Fruit fly (Drosophila melanogaster) S2 (cell line): ENCODE results near the gene Bsg.

ENCODE experiments used
- CG8478 ChIP-seq: fragments of >200 bp; optimal IDR thresholded peaks from 2 replicates; lab custom pipeline; 2018
- CTCF ChIP-seq, 2 experiments: fragments of >200 bp; optimal IDR thresholded peaks; 2 replicates each; lab custom pipeline; 2018

Bsg gene

DNA sequence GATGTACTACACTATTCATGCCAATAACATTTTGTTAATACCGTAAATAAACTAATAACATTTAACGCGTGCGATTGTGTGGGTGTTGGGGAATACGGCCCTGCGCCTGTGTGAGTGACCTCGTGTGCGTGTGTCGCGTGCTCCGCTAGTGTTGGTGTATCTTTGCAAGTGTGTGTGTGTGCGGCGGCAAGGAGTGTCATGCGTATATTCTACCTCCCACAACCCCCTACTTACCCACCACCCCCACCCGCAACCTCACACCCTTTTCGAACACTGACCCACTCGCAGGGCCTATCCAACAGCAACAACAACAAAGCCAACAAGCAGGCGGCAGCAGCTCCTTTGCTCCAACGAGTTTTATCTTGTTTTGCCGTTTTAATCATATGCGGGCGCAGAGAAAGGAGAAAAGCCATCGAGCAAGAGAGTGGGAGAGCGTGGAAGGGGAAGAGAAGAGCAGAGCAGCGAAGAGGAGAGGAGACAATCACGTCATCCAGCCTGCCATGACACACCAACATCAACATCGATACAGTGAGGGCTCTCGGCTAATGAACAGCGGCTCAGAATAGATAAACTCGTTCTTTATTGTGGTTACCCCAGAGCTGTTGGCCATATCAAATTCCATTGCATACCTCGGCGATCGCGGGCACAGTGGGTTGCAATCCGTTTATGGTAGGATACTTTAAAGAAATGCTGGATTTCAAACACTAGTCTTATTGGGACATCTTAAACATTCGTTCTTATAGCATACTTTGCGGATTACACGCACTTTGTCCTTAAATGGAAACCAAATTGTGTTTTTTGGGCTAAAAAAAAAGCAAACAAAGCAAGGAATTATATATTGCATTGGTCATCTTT, 1.4 kb downstream of the Bsg start:
- TF ChIP-seq CTCF (optimal IDR thresholded peaks at IDR 0.05; lab: Kevin White, UChicago) (peak in 1 of 2 experiments; percentile 4), CG8478 (no peak)

dm6 chr2L:8085466-8086164, 2.4 kb downstream of the Bsg start:
- no peak for TF ChIP-seq CG8478
- TF ChIP-seq CTCF (optimal IDR thresholded peaks at IDR 0.05; lab: Kevin White, UChicago): no peak

DNA sequence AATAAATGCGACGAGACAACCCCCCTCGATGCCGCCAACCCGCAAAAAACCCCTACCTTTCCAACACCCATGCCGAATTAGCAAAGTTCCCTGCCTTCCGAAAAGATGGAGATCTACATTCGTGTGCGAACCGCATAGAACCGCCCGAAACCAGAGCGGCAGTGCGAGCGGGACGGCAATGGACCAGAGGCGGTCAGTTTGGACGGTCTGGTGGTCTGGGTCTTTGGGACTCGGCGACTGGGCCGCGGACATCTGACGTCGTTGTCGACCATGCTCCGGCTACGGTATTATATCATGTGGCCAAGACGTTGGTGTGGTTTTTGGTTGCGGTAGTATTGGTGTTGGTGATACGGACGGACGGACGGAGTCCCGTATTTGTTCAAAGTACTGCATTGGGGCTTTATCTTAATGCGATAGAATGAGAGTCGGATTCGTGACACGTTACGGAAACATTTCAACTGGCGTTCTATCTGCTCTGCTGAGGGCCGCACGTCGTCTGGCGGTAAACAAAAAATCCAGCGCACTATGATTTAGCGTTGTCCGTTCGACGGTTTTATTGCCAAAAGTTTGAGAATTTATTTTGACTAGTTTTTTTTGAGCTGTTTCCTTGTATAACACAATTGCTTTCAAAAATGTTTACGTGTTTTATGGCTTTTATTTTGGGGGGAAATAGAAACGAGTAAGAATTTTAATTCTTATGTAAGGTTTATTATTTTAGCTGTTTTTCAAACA, 3.7 kb downstream of the Bsg start:
- TF ChIP-seq CTCF (optimal IDR thresholded peaks at IDR 0.05; lab: Kevin White, UChicago) (no peak), CG8478 (no peak)

DNA sequence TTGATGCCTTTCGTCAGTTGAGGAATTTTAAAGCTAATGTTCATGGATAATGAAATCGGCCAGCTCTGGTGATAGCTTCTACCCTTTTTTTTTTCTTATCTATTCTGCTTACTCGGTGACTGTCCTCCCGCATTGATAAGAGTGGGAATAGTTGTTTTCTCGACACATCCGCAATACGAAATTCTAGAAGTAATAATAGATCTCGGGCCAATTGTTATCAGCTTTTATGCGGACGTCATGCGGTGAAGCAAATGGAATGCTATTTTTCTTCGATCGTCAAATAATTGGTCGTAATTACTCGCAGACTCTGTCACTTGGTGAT, 4.2 kb downstream of the Bsg start:
- TF ChIP-seq CTCF (optimal IDR thresholded peaks at IDR 0.05; lab: Kevin White, UChicago) (no peak), CG8478 (no peak)

dm6 chr2L:8088025-8088789, 5.0 kb downstream of the Bsg start:
- TF ChIP-seq CG8478 (no peak), CTCF (optimal IDR thresholded peaks at IDR 0.05; lab: Kevin White, UChicago) (no peak)

DNA sequence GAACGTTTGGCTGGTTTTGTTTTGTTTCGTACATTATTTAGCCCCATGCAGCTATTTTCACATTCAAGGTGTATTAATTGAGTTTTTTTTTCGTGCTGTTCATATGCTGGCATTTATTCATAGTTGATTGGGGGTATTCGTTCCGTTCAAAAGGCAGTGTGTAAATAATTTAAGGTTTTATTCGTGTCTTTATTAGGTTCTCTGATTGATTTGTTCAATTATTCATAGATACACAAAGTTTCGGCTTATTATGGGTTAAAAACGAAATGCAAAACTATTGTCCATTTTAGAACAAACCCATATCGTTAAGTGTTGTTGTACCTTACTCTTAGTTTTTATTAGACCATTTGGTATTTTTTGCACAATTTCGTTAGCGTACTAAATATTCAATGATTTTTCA, 8.2 kb downstream of the Bsg start:
- TF ChIP-seq CTCF (optimal IDR thresholded peaks at IDR 0.05; lab: Kevin White, UChicago) (no peak), CG8478 (no peak)

dm6 chr2L:8091908-8092307, 8.7 kb downstream of the Bsg start:
- no peak for TF ChIP-seq CTCF (optimal IDR thresholded peaks at IDR 0.05; lab: Kevin White, UChicago)
- no peak for TF ChIP-seq CG8478

- TF ChIP-seq CG8478: no peak
- TF ChIP-seq CTCF (optimal IDR thresholded peaks at IDR 0.05; lab: Kevin White, UChicago): no peak
Observed at dm6 chr2L:8093182-8093941, 10.1 kb downstream of the Bsg start.

DNA sequence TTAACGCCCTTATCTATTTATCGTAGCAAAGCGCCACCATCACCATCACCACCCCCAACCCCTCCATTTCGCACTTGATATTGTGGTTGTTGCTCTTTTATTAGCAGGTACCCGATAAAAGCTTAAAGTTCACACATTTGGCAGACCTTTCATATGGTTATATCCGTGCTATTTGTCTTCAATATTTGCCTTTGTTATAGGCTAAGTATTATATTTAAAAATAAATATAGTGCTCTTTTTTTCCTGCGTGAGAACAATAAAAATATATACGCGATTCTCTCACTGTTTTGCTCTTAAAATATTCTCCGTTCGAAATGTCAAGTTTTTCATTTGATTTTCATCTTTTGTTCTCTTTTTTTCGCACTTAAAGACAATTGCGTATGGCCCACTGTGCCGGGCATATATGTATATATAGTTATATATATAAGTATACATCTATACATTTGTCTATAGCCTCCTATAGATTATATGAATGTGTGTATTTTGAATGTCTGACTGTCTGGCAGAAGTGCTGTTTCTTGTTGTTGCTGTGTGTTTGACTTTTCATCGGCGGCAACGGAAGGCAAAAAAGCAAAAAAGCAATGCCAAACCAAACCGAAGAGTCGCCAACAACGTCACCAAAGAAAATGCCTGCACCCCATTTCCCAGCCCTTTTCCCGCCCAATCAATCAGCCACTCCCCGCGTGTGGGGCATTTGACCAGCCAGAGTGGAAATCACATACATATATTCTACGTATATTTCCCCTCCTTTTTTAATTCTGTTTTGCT, 11.0 kb downstream of the Bsg start:
- no peak for TF ChIP-seq CTCF (optimal IDR thresholded peaks at IDR 0.05; lab: Kevin White, UChicago)
- no peak for TF ChIP-seq CG8478

dm6 chr2L:8095176-8095575, 12.0 kb downstream of the Bsg start:
- TF ChIP-seq CG8478: no peak
- no peak for TF ChIP-seq CTCF (optimal IDR thresholded peaks at IDR 0.05; lab: Kevin White, UChicago)

- TF ChIP-seq CG8478 (no peak), CTCF (optimal IDR thresholded peaks at IDR 0.05; lab: Kevin White, UChicago) (no peak)
Observed at dm6 chr2L:8097461-8097860, 14.2 kb downstream of the Bsg start.

DNA sequence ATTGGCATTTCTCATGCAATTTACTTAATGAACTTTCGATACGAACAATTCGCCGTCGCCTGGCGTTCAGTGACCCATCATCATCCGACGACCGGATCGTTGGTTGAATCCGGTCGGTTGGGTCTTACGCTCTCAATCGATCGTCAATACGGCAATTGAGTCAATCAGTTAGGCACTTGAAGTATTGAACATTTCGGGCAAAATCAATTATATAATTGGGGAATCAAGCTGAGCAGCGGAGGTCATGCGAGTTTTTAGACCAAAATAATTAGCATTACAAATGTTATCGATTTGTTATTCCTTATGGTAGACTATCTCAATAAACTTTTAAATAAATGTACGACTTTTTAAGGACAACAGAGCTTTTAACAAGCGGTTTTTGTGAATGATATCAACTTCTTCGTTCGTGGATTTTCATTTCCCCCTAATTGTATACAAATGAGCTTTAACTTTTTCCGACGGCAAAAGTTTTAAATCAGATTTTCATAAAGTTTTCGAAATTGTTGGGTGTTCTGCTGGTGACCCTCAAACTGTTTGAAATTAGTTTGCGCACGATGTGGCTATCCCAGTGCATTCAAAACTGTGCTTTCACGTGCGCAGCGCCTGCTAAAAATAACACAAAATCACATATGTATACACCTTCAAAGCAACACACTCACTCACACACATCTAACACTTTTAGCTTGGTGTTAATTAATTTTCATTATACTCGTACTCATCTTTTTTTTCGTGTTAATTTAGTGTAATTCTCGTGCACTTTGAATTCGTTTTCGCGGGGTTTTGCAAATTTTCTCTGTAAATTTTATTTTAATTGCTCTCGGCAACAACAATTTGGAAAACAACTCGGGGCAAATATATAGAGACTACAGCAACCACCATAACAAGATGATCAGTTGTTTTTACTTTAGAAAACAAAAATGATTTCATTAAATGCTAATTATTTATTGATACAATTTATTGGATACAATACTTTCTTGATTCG, 15.0 kb downstream of the Bsg start:
- TF ChIP-seq CG8478: no peak
- peak in 1 of 2 experiments; percentile 3 for TF ChIP-seq CTCF (optimal IDR thresholded peaks at IDR 0.05; lab: Kevin White, UChicago)

DNA sequence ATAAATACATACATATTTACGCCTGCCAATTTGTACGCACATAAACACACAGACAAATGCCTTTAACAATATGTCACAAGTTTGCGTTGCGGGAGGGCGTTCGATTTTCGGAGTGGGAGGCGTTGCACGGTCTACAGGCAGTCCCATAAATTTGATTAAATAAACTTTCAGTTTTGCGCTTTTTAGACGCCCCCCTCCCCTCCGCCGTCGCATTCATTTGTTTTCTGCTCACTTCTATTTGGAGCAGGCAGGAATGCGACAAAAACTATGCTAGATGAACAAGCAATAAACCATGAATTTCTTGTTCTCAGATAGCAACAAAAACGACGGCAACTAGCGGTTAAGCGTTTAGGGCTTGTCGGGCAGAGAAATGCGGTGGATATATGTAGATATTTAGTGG, 15.8 kb downstream of the Bsg start:
- no peak for TF ChIP-seq CTCF (optimal IDR thresholded peaks at IDR 0.05; lab: Kevin White, UChicago)
- no peak for TF ChIP-seq CG8478
